Fruit fly (Drosophila melanogaster): ENCODE results near the gene ppk27.

The ppk27 gene

dm6 chr3L:3770823-3771222, 15.8 kb upstream of the ppk27 start (continued):
- TF ChIP-seq Dll (GFP tag; IDR thresholded peaks at IDR 0.05; ENCODE audit: partially characterized antibody) (no peak), klu (GFP tag; IDR thresholded peaks at IDR 0.05) (0 out of 2 replicates have a peak, but pooled peaks have one; percentile 51), Mad (GFP tag; optimal IDR thresholded peaks at IDR 0.05) (no peak), kni (GFP tag; optimal IDR thresholded peaks at IDR 0.05) (no peak), Hey (tag; optimal IDR thresholded peaks at IDR 0.05) (no peak), HmgZ (tag; optimal IDR thresholded peaks at IDR 0.05) (peak; percentile 44), CG2120 (GFP tag; optimal IDR thresholded peaks at IDR 0.05) (peak; percentile 82), wdn (GFP tag; IDR thresholded peaks at IDR 0.05) (peak; percentile 65), ato (GFP tag; IDR thresholded peaks at IDR 0.05; ENCODE audit: partially characterized antibody) (no peak), pb (GFP tag; optimal IDR thresholded peaks at IDR 0.05) (no peak), ind (GFP tag; optimal IDR thresholded peaks at IDR 0.05) (peak; percentile 34), CG18764 (GFP tag; optimal IDR thresholded peaks at IDR 0.05) (no peak), otp (GFP tag; IDR thresholded peaks at IDR 0.05) (no peak), CG15479 (GFP tag; optimal IDR thresholded peaks at IDR 0.05) (no peak), CG11247 (GFP tag; IDR thresholded peaks at IDR 0.05) (peak; percentile 16; the same call in 1 of the 2 replicates), ATbp (GFP tag; optimal IDR thresholded peaks at IDR 0.05) (no peak), Taf1 (GFP tag; IDR thresholded peaks at IDR 0.05) (0 out of 2 replicates have a peak, but pooled peaks have one; percentile 16), CG18599 (GFP tag; optimal IDR thresholded peaks at IDR 0.05) (peak; percentile 47), CG30403 (GFP tag; optimal IDR thresholded peaks at IDR 0.05) (peak; percentile 29), CG18476 (GFP tag; optimal IDR thresholded peaks at IDR 0.05) (no peak), fru (optimal IDR thresholded peaks at IDR 0.05) (no peak), zen (tag; optimal IDR thresholded peaks at IDR 0.05) (no peak), Ets65A (GFP tag) (peak; percentile 97), CG10543 (GFP tag; optimal IDR thresholded peaks at IDR 0.05) (no peak), croc (GFP tag; conservative IDR thresholded peaks at IDR 0.05) (no peak), D19B (GFP tag; optimal IDR thresholded peaks at IDR 0.05) (peak; percentile 74), CG6813 (GFP tag; optimal IDR thresholded peaks at IDR 0.05) (no peak), sug (tag; optimal IDR thresholded peaks at IDR 0.05) (no peak), CG15073 (GFP tag; optimal IDR thresholded peaks at IDR 0.05) (no peak), crc (GFP tag; optimal IDR thresholded peaks at IDR 0.05) (no peak), Oaz (GFP tag; IDR thresholded peaks at IDR 0.05) (no peak), CG33557 (GFP tag; optimal IDR thresholded peaks at IDR 0.05) (no peak), CG1792 (GFP tag; optimal IDR thresholded peaks at IDR 0.05) (no peak), Bteb2 (GFP tag; optimal IDR thresholded peaks at IDR 0.05) (peak; percentile 37), CG1233 (GFP tag; optimal IDR thresholded peaks at IDR 0.05) (no peak), hth (optimal IDR thresholded peaks at IDR 0.05) (no peak), CG10366 (GFP tag; IDR thresholded peaks at IDR 0.05) (peak; percentile 36; the same call in 1 of the 2 replicates), Dip2 (GFP tag; IDR thresholded peaks at IDR 0.05) (no peak), CG9215 (GFP tag; IDR thresholded peaks at IDR 0.05) (peak; percentile 47; the same call in 1 of the 2 replicates), nerfin-2 (GFP tag; IDR thresholded peaks at IDR 0.05; ENCODE audit: partially characterized antibody) (no peak), tll (GFP tag; optimal IDR thresholded peaks at IDR 0.05) (no peak), CG3847 (GFP tag; IDR thresholded peaks at IDR 0.05) (peak; percentile 51), wor (GFP tag; IDR thresholded peaks at IDR 0.05) (no peak), Deaf1 (tag; optimal IDR thresholded peaks at IDR 0.05) (no peak), CG10321 (GFP tag; IDR thresholded peaks at IDR 0.05) (no peak), sens-2 (GFP tag; IDR thresholded peaks at IDR 0.05) (no peak), nau (GFP tag; optimal IDR thresholded peaks at IDR 0.05) (no peak), Dfd (GFP tag; optimal IDR thresholded peaks at IDR 0.05) (no peak), Dad (GFP tag; optimal IDR thresholded peaks at IDR 0.05) (no peak), sqz (GFP tag; optimal IDR thresholded peaks at IDR 0.05) (no peak), CG5245 (GFP tag; optimal IDR thresholded peaks at IDR 0.05) (no peak), H15 (GFP tag; IDR thresholded peaks at IDR 0.05) (0 out of 3 replicates have a peak, but pooled peaks have one; percentile 31)
